Fruit fly (Drosophila melanogaster) whole organism, prepupa: ENCODE measurements around the gene CG4080.

Experiments used
- CG16779 ChIP-seq: fragments of 200-800 bp; sonication (Bioruptor generic); optimal IDR thresholded peaks from 3 replicates; lab custom pipeline; 2017; ENCODE audit warnings: missing biosample characterization, mild to moderate bottlenecking, missing genetic modification characterization
- CG3032 ChIP-seq: fragments of 200-800 bp; optimal IDR thresholded peaks from 2 replicates; lab custom pipeline; 2019; ENCODE audit warnings: missing biosample characterization, mild to moderate bottlenecking, missing genetic modification characterization, moderate library complexity
- Eip93F ChIP-seq: fragments of 200-800 bp; sonication (Bioruptor generic); optimal IDR thresholded peaks from 2 replicates; lab custom pipeline; 2016; ENCODE audit warnings: missing biosample characterization, mild to moderate bottlenecking, missing genetic modification characterization
- Lpt ChIP-seq: fragments of 200-800 bp; sonication (Bioruptor generic); optimal IDR thresholded peaks from 3 replicates; lab custom pipeline; 2016; ENCODE audit warnings: missing biosample characterization, missing genetic modification characterization
- Met ChIP-seq: fragments of 200-800 bp; sonication (Bioruptor generic); optimal IDR thresholded peaks from 3 replicates; lab custom pipeline; 2016; ENCODE audit warnings: missing biosample characterization, missing genetic modification characterization
- dac ChIP-seq: fragments of 200-800 bp; sonication (Bioruptor generic); optimal IDR thresholded peaks from 2 replicates; lab custom pipeline; 2017; ENCODE audit warnings: missing biosample characterization, mild to moderate bottlenecking, missing genetic modification characterization

dm6 chr3L:9375130-9375529 lies 23.9 kb downstream of the CG4080 start, which contains the start of gene CG4461:
- TF ChIP-seq dac (no peak), Eip93F (no peak), Lpt (GFP tag; lab: Kevin White, UChicago) (no peak), CG16779 (tag; lab: Kevin White, UChicago) (no peak), CG3032 (tag; lab: Kevin White, UChicago) (no peak), Met (GFP tag; lab: Kevin White, UChicago) (no peak)
